Worm (Caenorhabditis elegans) whole organism, L2 larva: Measurements from ENCODE around the gene Y48A6B.3.

Source experiments
- C34F6.9 ChIP-seq: fragments of 150-350 bp; optimal IDR thresholded peaks from 2 replicates; lab custom pipeline; 2014; ENCODE audit warnings: missing biosample characterization, missing genetic modification characterization
- F13H6.1 ChIP-seq: sonication (generic microtip); optimal IDR thresholded peaks from 2 replicates; lab custom pipeline; 2016; ENCODE audit warnings: missing genetic modification characterization, missing compliant biosample characterization
- R02D3.7 ChIP-seq: fragments of 150-350 bp; optimal IDR thresholded peaks from 2 replicates; lab custom pipeline; 2014; ENCODE audit warnings: missing biosample characterization, missing genetic modification characterization
- alr-1 ChIP-seq: fragments of 150-350 bp; optimal IDR thresholded peaks from 2 replicates; lab custom pipeline; 2014; ENCODE audit warnings: missing biosample characterization, missing genetic modification characterization
- aly-2 ChIP-seq: fragments of 150-350 bp; optimal IDR thresholded peaks from 2 replicates; lab custom pipeline; 2014; ENCODE audit warnings: missing biosample characterization, missing genetic modification characterization
- ama-1 ChIP-seq: fragments of 150-350 bp; optimal IDR thresholded peaks from 2 replicates; lab custom pipeline; 2018; ENCODE audit warnings: inconsistent platforms
- blmp-1 ChIP-seq: sonication (generic microtip); optimal IDR thresholded peaks from 2 replicates; lab custom pipeline; 2017; ENCODE audit warnings: missing genetic modification characterization, mild to moderate bottlenecking, missing compliant biosample characterization, antibody characterized with exemption, moderate library complexity; ENCODE audit not compliant: insufficient read depth
- ceh-16 ChIP-seq: fragments of 150-350 bp; optimal IDR thresholded peaks from 2 replicates; lab custom pipeline; 2014; ENCODE audit warnings: missing biosample characterization, missing genetic modification characterization
- ceh-82 ChIP-seq: fragments of 150-350 bp; optimal IDR thresholded peaks from 2 replicates; lab custom pipeline; 2014; ENCODE audit warnings: missing biosample characterization, missing genetic modification characterization
- crh-2 ChIP-seq: sonication (generic microtip); optimal IDR thresholded peaks from 2 replicates; lab custom pipeline; 2017; ENCODE audit warnings: missing biosample characterization, missing genetic modification characterization
- dmd-4 ChIP-seq: sonication (generic microtip); optimal IDR thresholded peaks from 2 replicates; lab custom pipeline; 2017; ENCODE audit warnings: missing biosample characterization, missing genetic modification characterization
- elt-1 ChIP-seq: fragments of 150-350 bp; optimal IDR thresholded peaks from 2 replicates; lab custom pipeline; 2014; ENCODE audit warnings: missing biosample characterization, missing genetic modification characterization
- elt-3 ChIP-seq: sonication (generic microtip); optimal IDR thresholded peaks from 2 replicates; lab custom pipeline; 2017; ENCODE audit warnings: missing biosample characterization, missing genetic modification characterization
- fos-1 ChIP-seq: fragments of 150-350 bp; optimal IDR thresholded peaks from 2 replicates; lab custom pipeline; 2014; ENCODE audit warnings: missing biosample characterization, missing genetic modification characterization
- gmeb-1 ChIP-seq: fragments of 150-350 bp; optimal IDR thresholded peaks from 2 replicates; lab custom pipeline; 2014; ENCODE audit warnings: missing biosample characterization, missing genetic modification characterization
- lin-11 ChIP-seq: fragments of 150-350 bp; sonication (generic microtip); optimal IDR thresholded peaks from 2 replicates; lab custom pipeline; 2014; ENCODE audit warnings: missing biosample characterization, missing genetic modification characterization, inconsistent platforms, mixed read lengths
- lin-13 ChIP-seq: fragments of 150-350 bp; optimal IDR thresholded peaks from 2 replicates; lab custom pipeline; 2014; ENCODE audit warnings: missing biosample characterization, missing genetic modification reagents, missing genetic modification characterization
- lsy-2 ChIP-seq, 2 experiments: fragments of 150-350 bp in 1 of 2; sonication (generic microtip) in 1 of 2; optimal IDR thresholded peaks; 2 replicates each; lab custom pipeline; 2014 to 2017; ENCODE audit warnings: missing biosample characterization in 2 of 2, missing genetic modification characterization in 2 of 2
- mab-5 ChIP-seq: fragments of 150-350 bp; optimal IDR thresholded peaks from 2 replicates; lab custom pipeline; 2014; ENCODE audit warnings: missing biosample characterization, missing genetic modification characterization
- mbf-1 ChIP-seq: sonication (generic microtip); optimal IDR thresholded peaks from 2 replicates; lab custom pipeline; 2017; ENCODE audit warnings: missing biosample characterization, missing genetic modification characterization
- mdl-1 ChIP-seq, 2 experiments: fragments of 150-350 bp in 1 of 2; sonication (generic microtip) in 1 of 2; optimal IDR thresholded peaks; 2 replicates each; lab custom pipeline; 2017; ENCODE audit warnings: missing biosample characterization in 2 of 2, missing genetic modification characterization in 2 of 2
- nhr-10 ChIP-seq: sonication (generic microtip); optimal IDR thresholded peaks from 2 replicates; lab custom pipeline; 2017; ENCODE audit warnings: missing biosample characterization, missing genetic modification characterization
- nhr-11 ChIP-seq: fragments of 150-350 bp; optimal IDR thresholded peaks from 2 replicates; lab custom pipeline; 2014; ENCODE audit warnings: missing biosample characterization, missing genetic modification characterization
- nhr-12 ChIP-seq: fragments of 150-350 bp; optimal IDR thresholded peaks from 2 replicates; lab custom pipeline; 2014; ENCODE audit warnings: missing biosample characterization, missing genetic modification characterization
- nhr-129 ChIP-seq: fragments of 150-350 bp; optimal IDR thresholded peaks from 2 replicates; lab custom pipeline; 2014; ENCODE audit warnings: missing biosample characterization, missing genetic modification characterization
- nhr-237 ChIP-seq: fragments of 150-350 bp; optimal IDR thresholded peaks from 2 replicates; lab custom pipeline; 2014; ENCODE audit warnings: missing biosample characterization, missing genetic modification characterization
- nhr-25 ChIP-seq: fragments of 150-350 bp; sonication (generic microtip); optimal IDR thresholded peaks from 3 replicates; lab custom pipeline; 2014; ENCODE audit warnings: missing biosample characterization, missing genetic modification characterization
- nhr-77 ChIP-seq: fragments of 150-350 bp; optimal IDR thresholded peaks from 2 replicates; lab custom pipeline; 2014; ENCODE audit warnings: missing biosample characterization, missing genetic modification characterization
- sem-4 ChIP-seq: fragments of 150-350 bp; optimal IDR thresholded peaks from 2 replicates; lab custom pipeline; 2014; ENCODE audit warnings: missing biosample characterization, missing genetic modification reagents, missing genetic modification characterization
- skn-1 ChIP-seq: sonication (generic microtip); optimal IDR thresholded peaks from 2 replicates; lab custom pipeline; 2017; ENCODE audit warnings: missing biosample characterization, missing genetic modification characterization
- sma-3 ChIP-seq: sonication (generic microtip); optimal IDR thresholded peaks from 2 replicates; lab custom pipeline; 2016; ENCODE audit warnings: missing genetic modification reagents, missing genetic modification characterization, missing compliant biosample characterization
- sma-9 ChIP-seq, 2 experiments: fragments of 150-350 bp in 1 of 2; sonication (generic microtip) in 1 of 2; optimal IDR thresholded peaks; 2 replicates each; lab custom pipeline; 2014 to 2016; ENCODE audit warnings: missing genetic modification characterization in 2 of 2, mild to moderate bottlenecking in 1 of 2, missing biosample characterization in 1 of 2, missing compliant biosample characterization in 1 of 2, missing genetic modification reagents in 1 of 2, moderate library complexity in 1 of 2
- snpc-4 ChIP-seq: fragments of 150-350 bp; optimal IDR thresholded peaks from 2 replicates; lab custom pipeline; 2014; ENCODE audit warnings: missing biosample characterization, missing genetic modification characterization
- unc-55 ChIP-seq: fragments of 150-350 bp; sonication (generic microtip); optimal IDR thresholded peaks from 3 replicates; lab custom pipeline; 2014; ENCODE audit warnings: missing biosample characterization, missing genetic modification reagents, missing genetic modification characterization
- unc-62 ChIP-seq: fragments of 150-350 bp; optimal IDR thresholded peaks from 2 replicates; lab custom pipeline; 2014; ENCODE audit warnings: missing biosample characterization, missing genetic modification reagents, missing genetic modification characterization
- ztf-4 ChIP-seq: fragments of 150-350 bp; optimal IDR thresholded peaks from 2 replicates; lab custom pipeline; 2014; ENCODE audit warnings: missing biosample characterization, missing genetic modification characterization

Y48A6B.3 gene

DNA sequence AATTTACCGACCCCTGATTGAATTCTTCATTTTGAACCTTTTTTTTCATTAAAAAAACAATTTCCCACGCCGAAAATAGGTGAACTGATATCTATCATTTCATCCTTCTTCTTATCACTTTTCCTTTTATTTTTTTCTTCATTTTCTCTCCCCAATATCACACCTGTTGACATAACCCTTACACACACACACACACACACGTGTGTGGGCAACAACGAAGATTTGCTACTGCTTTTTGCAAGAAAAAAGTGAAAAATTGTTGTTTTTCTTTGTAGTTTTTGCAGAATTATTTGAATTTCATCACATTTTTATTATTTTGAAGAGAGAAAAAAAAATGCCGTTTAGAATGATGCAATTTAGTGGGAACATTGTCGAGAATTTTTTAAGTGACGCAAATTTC, 32.6 kb downstream of the Y48A6B.3 start:
- TF ChIP-seq nhr-129 (tag; lab: Kevin White, UChicago) (peak; percentile 12), blmp-1 (peak; percentile 2), lsy-2 (tag; optimal IDR thresholded peaks at IDR 0.05; lab: Kevin White, UChicago) (peak in 1 of 2 experiments; percentile 6), fos-1 (tag; lab: Kevin White, UChicago) (peak; percentile 28), sma-9 (GFP tag; optimal IDR thresholded peaks at IDR 0.05; lab: Kevin White, UChicago) (no peak), sma-9 (tag; optimal IDR thresholded peaks at IDR 0.05; lab: Kevin White, UChicago) (no peak), R02D3.7 (tag; lab: Kevin White, UChicago) (no peak)

DNA sequence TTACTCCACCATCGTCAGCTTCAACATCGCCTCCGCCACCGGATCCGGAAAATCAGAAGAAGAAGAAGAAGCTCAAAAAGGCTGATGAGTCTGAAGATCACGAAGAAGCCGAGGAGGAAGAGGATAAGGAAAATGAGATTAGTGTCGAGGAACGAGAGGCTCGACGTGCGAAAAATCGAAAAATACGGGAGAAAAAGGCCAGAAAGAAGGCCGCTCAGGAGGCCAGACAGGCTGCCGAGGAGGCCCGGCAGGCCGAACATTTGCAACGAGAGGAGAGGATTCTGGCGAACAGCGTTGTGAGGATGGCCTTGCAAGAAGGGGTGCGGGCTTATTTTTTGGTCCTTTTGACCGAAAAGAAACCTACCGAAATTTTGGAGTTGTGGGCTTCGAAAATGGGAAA, 37.2 kb downstream of the Y48A6B.3 start:
- no peak for TF ChIP-seq R02D3.7 (tag; lab: Kevin White, UChicago)
- TF ChIP-seq ama-1 = no peak
- TF ChIP-seq alr-1 (tag; lab: Kevin White, UChicago) = no peak
- TF ChIP-seq F13H6.1 (tag; lab: Kevin White, UChicago) = no peak
- TF ChIP-seq lin-11 (tag; lab: Kevin White, UChicago) = no peak
- TF ChIP-seq ceh-82 (tag; lab: Kevin White, UChicago) = no peak

ce11 chrIII:11046549-11046948, 38.5 kb downstream of the Y48A6B.3 start:
- TF ChIP-seq fos-1 (tag; lab: Kevin White, UChicago) (peak; percentile 84), crh-2 (tag; lab: Kevin White, UChicago) (peak; percentile 37), snpc-4 (tag; lab: Kevin White, UChicago) (no peak), mbf-1 (tag; lab: Kevin White, UChicago) (no peak), blmp-1 (peak; percentile 20)

DNA sequence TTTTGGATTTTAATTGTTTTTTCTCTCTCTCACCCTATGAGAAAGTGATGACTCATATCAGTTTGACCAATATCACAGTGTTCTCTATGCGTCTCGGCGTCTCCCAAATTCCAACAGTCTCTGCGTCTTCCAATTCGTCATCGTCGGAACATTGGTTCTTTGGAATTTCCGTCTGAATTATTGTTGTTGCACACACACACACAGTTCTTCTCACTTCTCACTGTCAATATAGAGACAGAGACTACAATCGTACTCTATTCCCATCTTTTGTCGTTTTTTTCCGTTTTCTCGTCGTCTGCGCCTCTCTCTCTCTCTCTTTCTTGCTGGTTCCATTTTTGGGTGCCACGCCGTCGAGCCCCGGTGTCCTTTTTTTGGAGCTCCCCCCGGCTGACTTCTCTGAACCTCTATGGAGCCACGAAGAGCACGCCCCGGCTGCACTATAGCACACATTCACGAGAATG, 42.7 kb downstream of the Y48A6B.3 start:
- TF ChIP-seq crh-2 (tag; lab: Kevin White, UChicago) = peak; percentile 7
- peak; percentile 93 for TF ChIP-seq fos-1 (tag; lab: Kevin White, UChicago)
- TF ChIP-seq unc-55 (GFP tag; lab: Kevin White, UChicago) = peak; percentile 4
- peak; percentile 58 for TF ChIP-seq sma-3 (GFP tag; lab: Kevin White, UChicago)
- no peak for TF ChIP-seq unc-62 (GFP tag; lab: Kevin White, UChicago)
- TF ChIP-seq F13H6.1 (tag; lab: Kevin White, UChicago) = peak; percentile 21
- TF ChIP-seq aly-2 (tag; lab: Kevin White, UChicago) = no peak
- peak; percentile 20 for TF ChIP-seq nhr-129 (tag; lab: Kevin White, UChicago)
- TF ChIP-seq, all 48 proteins: peak for 6

- TF ChIP-seq snpc-4 (tag; lab: Kevin White, UChicago) (no peak), skn-1 (tag; lab: Kevin White, UChicago) (no peak), nhr-10 (no peak), gmeb-1 (tag; lab: Kevin White, UChicago) (no peak)
Measured at ce11 chrIII:11053603-11054002, 45.6 kb downstream of the Y48A6B.3 start.

DNA sequence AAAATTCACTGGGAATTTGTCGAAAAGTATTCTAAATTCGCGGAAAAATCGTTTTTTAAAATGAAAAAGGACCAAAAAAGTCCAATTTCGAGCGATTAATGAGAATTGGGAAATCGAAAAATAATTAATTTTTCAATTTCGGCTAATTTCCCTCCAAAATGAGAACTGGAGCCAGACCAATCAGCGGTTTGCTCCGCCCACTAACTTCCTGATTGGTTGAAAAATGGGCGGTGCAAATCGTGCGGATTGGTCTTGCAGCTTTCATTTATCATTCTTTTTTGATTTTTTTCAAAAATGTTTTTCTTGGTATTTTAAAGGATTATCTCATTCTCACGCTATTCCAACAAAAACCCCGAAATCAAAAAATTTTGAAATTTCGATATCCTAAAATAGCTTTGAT, 46.0 kb downstream of the Y48A6B.3 start:
- TF ChIP-seq sem-4 (no peak), elt-3 (no peak), F13H6.1 (tag; lab: Kevin White, UChicago) (no peak), mbf-1 (tag; lab: Kevin White, UChicago) (no peak), dmd-4 (tag; lab: Kevin White, UChicago) (no peak), ceh-16 (tag; lab: Kevin White, UChicago) (no peak), nhr-12 (tag; lab: Kevin White, UChicago) (no peak), nhr-237 (tag; lab: Kevin White, UChicago) (no peak)

DNA sequence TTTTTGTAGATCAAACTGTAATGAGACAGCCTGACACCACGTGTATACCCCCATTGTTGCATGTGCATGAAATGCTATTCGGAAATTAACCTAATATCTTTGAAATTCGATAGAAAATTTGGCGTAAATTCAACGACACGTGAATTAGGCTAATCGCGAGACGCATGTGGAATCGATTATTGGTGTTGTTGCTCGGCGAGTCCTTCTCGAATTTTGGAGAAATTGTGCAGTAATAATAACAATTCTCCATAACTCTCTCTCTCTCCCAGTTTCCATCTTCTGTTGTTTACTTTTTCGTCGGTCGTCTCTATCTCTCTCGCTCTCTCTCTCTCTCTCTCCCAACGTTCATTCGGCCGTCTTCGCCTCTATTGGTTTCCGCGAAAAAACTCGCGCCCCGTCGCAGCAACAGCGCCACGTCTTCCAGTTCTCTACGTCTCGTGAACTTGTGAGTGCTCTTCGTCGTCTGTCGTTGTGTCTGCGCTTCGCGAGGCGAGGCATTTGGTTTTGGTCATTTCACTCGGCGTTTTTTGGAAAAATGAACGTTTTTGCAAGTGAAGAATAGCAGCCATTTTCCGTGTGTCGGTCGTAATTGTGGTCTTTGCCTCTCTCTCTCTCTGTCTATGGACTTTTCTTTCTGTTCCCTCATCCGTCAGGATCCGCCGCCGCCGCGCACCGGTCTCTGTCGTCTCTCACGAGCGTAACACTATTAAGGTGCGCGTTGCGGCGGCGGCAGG, 46.7 kb downstream of the Y48A6B.3 start:
- TF ChIP-seq alr-1 (tag; lab: Kevin White, UChicago) (no peak), sma-9 (GFP tag; optimal IDR thresholded peaks at IDR 0.05; lab: Kevin White, UChicago) (peak; percentile 9), sma-9 (tag; optimal IDR thresholded peaks at IDR 0.05; lab: Kevin White, UChicago) (no peak), unc-55 (GFP tag; lab: Kevin White, UChicago) (peak; percentile 64), elt-1 (tag; lab: Kevin White, UChicago) (no peak), crh-2 (tag; lab: Kevin White, UChicago) (peak; percentile 94), lin-11 (tag; lab: Kevin White, UChicago) (no peak), blmp-1 (peak; percentile 7), elt-3 (no peak), gmeb-1 (tag; lab: Kevin White, UChicago) (peak; percentile 44), ztf-4 (tag; lab: Kevin White, UChicago) (peak; percentile 2), ceh-16 (tag; lab: Kevin White, UChicago) (no peak), mdl-1 (tag; optimal IDR thresholded peaks at IDR 0.05; lab: Kevin White, UChicago) (peak; percentile 7 to 43), lin-13 (GFP tag; lab: Kevin White, UChicago) (peak; percentile 60), nhr-11 (no peak), R02D3.7 (tag; lab: Kevin White, UChicago) (no peak), F13H6.1 (tag; lab: Kevin White, UChicago) (peak; percentile 88), nhr-77 (tag; lab: Kevin White, UChicago) (no peak), snpc-4 (tag; lab: Kevin White, UChicago) (peak; percentile 41), C34F6.9 (peak; percentile 55), nhr-25 (tag; lab: Kevin White, UChicago) (peak; percentile 77), mab-5 (no peak)
